Worm (Caenorhabditis elegans) whole organism, L2 larva: Measurements from ENCODE around the gene srbc-68.
"Not testable (repeated sequence)": the region's sequence is repeated elsewhere in the genome, so short reads cannot be mapped to it uniquely, and the experiment has no call there.

Source experiments
- C34F6.9 ChIP-seq: fragments of 150-350 bp; optimal IDR thresholded peaks from 2 replicates; lab custom pipeline; 2014; ENCODE audit warnings: missing biosample characterization, missing genetic modification characterization
- F13H6.1 ChIP-seq: sonication (generic microtip); optimal IDR thresholded peaks from 2 replicates; lab custom pipeline; 2016; ENCODE audit warnings: missing genetic modification characterization, missing compliant biosample characterization
- Y55F3AM.14 ChIP-seq: fragments of 200-800 bp; sonication (Bioruptor generic); optimal IDR thresholded peaks from 2 replicates; lab custom pipeline; 2018; ENCODE audit warnings: mild to moderate bottlenecking, missing genetic modification characterization, missing compliant biosample characterization
- ZK546.5 ChIP-seq: sonication (generic microtip); optimal IDR thresholded peaks from 2 replicates; lab custom pipeline; 2017; ENCODE audit warnings: missing biosample characterization, missing genetic modification characterization
- aly-2 ChIP-seq: fragments of 150-350 bp; optimal IDR thresholded peaks from 2 replicates; lab custom pipeline; 2014; ENCODE audit warnings: missing biosample characterization, missing genetic modification characterization
- ama-1 ChIP-seq: fragments of 150-350 bp; optimal IDR thresholded peaks from 2 replicates; lab custom pipeline; 2018; ENCODE audit warnings: inconsistent platforms
- blmp-1 ChIP-seq: sonication (generic microtip); optimal IDR thresholded peaks from 2 replicates; lab custom pipeline; 2017; ENCODE audit warnings: missing genetic modification characterization, mild to moderate bottlenecking, missing compliant biosample characterization, antibody characterized with exemption, moderate library complexity; ENCODE audit not compliant: insufficient read depth
- elt-1 ChIP-seq: fragments of 150-350 bp; optimal IDR thresholded peaks from 2 replicates; lab custom pipeline; 2014; ENCODE audit warnings: missing biosample characterization, missing genetic modification characterization
- elt-3 ChIP-seq: sonication (generic microtip); optimal IDR thresholded peaks from 2 replicates; lab custom pipeline; 2017; ENCODE audit warnings: missing biosample characterization, missing genetic modification characterization
- lin-11 ChIP-seq: fragments of 150-350 bp; sonication (generic microtip); optimal IDR thresholded peaks from 2 replicates; lab custom pipeline; 2014; ENCODE audit warnings: missing biosample characterization, missing genetic modification characterization, inconsistent platforms, mixed read lengths
- lin-13 ChIP-seq: fragments of 150-350 bp; optimal IDR thresholded peaks from 2 replicates; lab custom pipeline; 2014; ENCODE audit warnings: missing biosample characterization, missing genetic modification reagents, missing genetic modification characterization
- lsy-2 ChIP-seq, 2 experiments: fragments of 150-350 bp in 1 of 2; sonication (generic microtip) in 1 of 2; optimal IDR thresholded peaks; 2 replicates each; lab custom pipeline; 2014 to 2017; ENCODE audit warnings: missing biosample characterization in 2 of 2, missing genetic modification characterization in 2 of 2
- mab-5 ChIP-seq: fragments of 150-350 bp; optimal IDR thresholded peaks from 2 replicates; lab custom pipeline; 2014; ENCODE audit warnings: missing biosample characterization, missing genetic modification characterization
- mbf-1 ChIP-seq: sonication (generic microtip); optimal IDR thresholded peaks from 2 replicates; lab custom pipeline; 2017; ENCODE audit warnings: missing biosample characterization, missing genetic modification characterization
- nhr-10 ChIP-seq: sonication (generic microtip); optimal IDR thresholded peaks from 2 replicates; lab custom pipeline; 2017; ENCODE audit warnings: missing biosample characterization, missing genetic modification characterization
- nhr-11 ChIP-seq: fragments of 150-350 bp; optimal IDR thresholded peaks from 2 replicates; lab custom pipeline; 2014; ENCODE audit warnings: missing biosample characterization, missing genetic modification characterization
- nhr-12 ChIP-seq: fragments of 150-350 bp; optimal IDR thresholded peaks from 2 replicates; lab custom pipeline; 2014; ENCODE audit warnings: missing biosample characterization, missing genetic modification characterization
- nhr-129 ChIP-seq: fragments of 150-350 bp; optimal IDR thresholded peaks from 2 replicates; lab custom pipeline; 2014; ENCODE audit warnings: missing biosample characterization, missing genetic modification characterization
- sma-9 ChIP-seq, 2 experiments: fragments of 150-350 bp in 1 of 2; sonication (generic microtip) in 1 of 2; optimal IDR thresholded peaks; 2 replicates each; lab custom pipeline; 2014 to 2016; ENCODE audit warnings: missing genetic modification characterization in 2 of 2, mild to moderate bottlenecking in 1 of 2, missing biosample characterization in 1 of 2, missing compliant biosample characterization in 1 of 2, missing genetic modification reagents in 1 of 2, moderate library complexity in 1 of 2
- snpc-4 ChIP-seq: fragments of 150-350 bp; optimal IDR thresholded peaks from 2 replicates; lab custom pipeline; 2014; ENCODE audit warnings: missing biosample characterization, missing genetic modification characterization
- unc-62 ChIP-seq: fragments of 150-350 bp; optimal IDR thresholded peaks from 2 replicates; lab custom pipeline; 2014; ENCODE audit warnings: missing biosample characterization, missing genetic modification reagents, missing genetic modification characterization
- ztf-1 ChIP-seq: fragments of 200-800 bp; sonication (Bioruptor generic); conservative IDR thresholded peaks from 2 replicates; pipeline ENCODE4 v1.3.6; 2022; ENCODE audit warnings: missing genetic modification characterization, missing compliant biosample characterization
- ztf-11 ChIP-seq: sonication (generic microtip); optimal IDR thresholded peaks from 2 replicates; lab custom pipeline; 2017; ENCODE audit warnings: missing biosample characterization, missing genetic modification characterization
- ztf-4 ChIP-seq: fragments of 150-350 bp; optimal IDR thresholded peaks from 2 replicates; lab custom pipeline; 2014; ENCODE audit warnings: missing biosample characterization, missing genetic modification characterization

srbc-68 gene

ce11 chrV:3579248-3579647 lies 32.8 kb upstream of the srbc-68 start:
- peak; percentile 67 for TF ChIP-seq nhr-129 (tag; lab: Kevin White, UChicago)
- TF ChIP-seq elt-1 (tag; lab: Kevin White, UChicago) = no peak
- peak; percentile 40 for TF ChIP-seq C34F6.9 (tag; lab: Kevin White, UChicago)
- TF ChIP-seq lin-11 (tag; lab: Kevin White, UChicago) = peak; percentile 14
- TF ChIP-seq ztf-11 = no peak
- no peak for TF ChIP-seq snpc-4

ce11 chrV:3578813-3579212 lies 32.4 kb upstream of the srbc-68 start, which contains the start of gene pygl-1:
pygl-1 (plus strand) TSS chrV:3579023.
- TF ChIP-seq Y55F3AM.14 (GFP tag; lab: Kevin White, UChicago) (no peak), lsy-2 (tag; optimal IDR thresholded peaks at IDR 0.05; lab: Kevin White, UChicago) (peak in 1 of 2 experiments; percentile 81)
- TF ChIP-seq, all 48 proteins: peak for 1

ce11 chrV:3575759-3576158 lies 29.3 kb upstream of the srbc-68 start, which contains the start of gene grl-27:
grl-27 (minus strand) TSS chrV:3575859.
- TF ChIP-seq ztf-11 (no peak), unc-62 (no peak), F13H6.1 (tag; lab: Kevin White, UChicago) (no peak), ztf-4 (no peak), nhr-12 (tag; lab: Kevin White, UChicago) (no peak), ztf-1 (GFP tag; lab: Robert Waterston, UW) (no peak), Y55F3AM.14 (GFP tag; lab: Kevin White, UChicago) (no peak), aly-2 (tag; lab: Kevin White, UChicago) (no peak), mbf-1 (tag; lab: Kevin White, UChicago) (no peak)

- not testable (repeated sequence) for TF ChIP-seq ZK546.5 (tag; lab: Kevin White, UChicago); nhr-12 (tag; lab: Kevin White, UChicago); ztf-11
Measured at ce11 chrV:3572408-3572807, 26.0 kb upstream of the srbc-68 start, which contains the start of gene F40C5.1. F40C5.1 (plus strand) TSS chrV:3572708.

- TF ChIP-seq ztf-4; nhr-10; nhr-12 (tag; lab: Kevin White, UChicago): not testable (repeated sequence)
Measured at ce11 chrV:3570695-3571094, 24.3 kb upstream of the srbc-68 start, which contains the start of gene F40C5.2. F40C5.2 (plus strand) TSS chrV:3570995.

- TF ChIP-seq mab-5; nhr-129 (tag; lab: Kevin White, UChicago); blmp-1: not testable (repeated sequence)
Measured at ce11 chrV:3564335-3564734, 17.9 kb upstream of the srbc-68 start, which contains the start of gene T24A6.17. T24A6.17 (minus strand) TSS chrV:3564435.

ce11 chrV:3562824-3563223 lies 16.4 kb upstream of the srbc-68 start, which contains the start of gene T24A6.16:
T24A6.16 (minus strand) TSS chrV:3562924.
- TF ChIP-seq nhr-11 (tag; lab: Kevin White, UChicago); ZK546.5 (tag; lab: Kevin White, UChicago); sma-9 (GFP tag; optimal IDR thresholded peaks at IDR 0.05; lab: Kevin White, UChicago); sma-9 (tag; optimal IDR thresholded peaks at IDR 0.05; lab: Kevin White, UChicago): not testable (repeated sequence)

ce11 chrV:3558744-3559143 lies 12.3 kb upstream of the srbc-68 start, which contains the start of gene T24A6.1:
T24A6.1 (plus strand) TSS chrV:3559044.
- TF ChIP-seq nhr-129 (tag; lab: Kevin White, UChicago); lin-13 (GFP tag; lab: Kevin White, UChicago); nhr-12 (tag; lab: Kevin White, UChicago): not testable (repeated sequence)

ce11 chrV:3557422-3557821 lies 11.0 kb upstream of the srbc-68 start, which contains the start of gene grl-31:
grl-31 (minus strand) TSS chrV:3557778.
- TF ChIP-seq ama-1 (lab: Kevin White, UChicago) = no peak
- TF ChIP-seq elt-3 = no peak
- TF ChIP-seq nhr-10 = no peak
